Worm (Caenorhabditis elegans) whole organism, L1 larva: ENCODE data around the gene set-20.

ENCODE experiments used
- C16A3.4 ChIP-seq: fragments of 150-350 bp; optimal IDR thresholded peaks from 2 replicates; lab custom pipeline; 2014; ENCODE audit warnings: missing biosample characterization, missing genetic modification characterization
- C34B4.2 ChIP-seq: sonication (generic microtip); optimal IDR thresholded peaks from 2 replicates; lab custom pipeline; 2017; ENCODE audit warnings: mild to moderate bottlenecking, missing genetic modification characterization, missing compliant biosample characterization
- F16B12.6 ChIP-seq: fragments of 150-350 bp; optimal IDR thresholded peaks from 2 replicates; lab custom pipeline; 2014; ENCODE audit warnings: missing biosample characterization, missing genetic modification characterization
- Y116A8C.19 ChIP-seq: sonication (generic microtip); optimal IDR thresholded peaks from 2 replicates; lab custom pipeline; 2016; ENCODE audit warnings: missing compliant biosample characterization, missing genetic modification characterization, borderline replicate concordance
- aha-1 ChIP-seq: fragments of 150-350 bp; optimal IDR thresholded peaks from 2 replicates; lab custom pipeline; 2014; ENCODE audit warnings: missing biosample characterization, missing genetic modification characterization
- alr-1 ChIP-seq: fragments of 200-800 bp; sonication (Bioruptor generic); optimal IDR thresholded peaks from 2 replicates; lab custom pipeline; 2018; ENCODE audit warnings: borderline replicate concordance, mild to moderate bottlenecking, missing genetic modification characterization, missing compliant biosample characterization
- ama-1 ChIP-seq: fragments of 150-350 bp; optimal IDR thresholded peaks from 2 replicates; lab custom pipeline; 2014
- ceh-88 ChIP-seq: fragments of 200-800 bp; sonication (Bioruptor generic); IDR thresholded peaks from 2 replicates; pipeline ENCODE4 v1.3.6; 2022; ENCODE audit warnings: missing genetic modification characterization, missing compliant biosample characterization
- ceh-90 ChIP-seq: sonication (generic microtip); optimal IDR thresholded peaks from 2 replicates; lab custom pipeline; 2016; ENCODE audit warnings: missing genetic modification characterization, missing compliant biosample characterization
- dpl-1 ChIP-seq, 3 experiments: fragments of 150-350 bp in 2 of 3; sonication (generic microtip) in 1 of 3; optimal IDR thresholded peaks; 2 replicates each; lab custom pipeline; 2014 to 2017; ENCODE audit warnings: missing biosample characterization in 3 of 3, missing genetic modification characterization in 3 of 3, missing genetic modification reagents in 3 of 3
- dsc-1 ChIP-seq: sonication (generic microtip); optimal IDR thresholded peaks from 2 replicates; lab custom pipeline; 2016; ENCODE audit warnings: mild to moderate bottlenecking, missing genetic modification characterization, missing compliant biosample characterization
- egl-13 ChIP-seq: sonication (generic microtip); optimal IDR thresholded peaks from 2 replicates; lab custom pipeline; 2016; ENCODE audit warnings: missing genotype, missing genetic modification reagents, missing genetic modification characterization, missing compliant biosample characterization
- egl-27 ChIP-seq, 2 experiments: fragments of 150-350 bp in 1 of 2; sonication (generic microtip); optimal IDR thresholded peaks; 3 replicates each; lab custom pipeline; 2017 to 2018; ENCODE audit warnings: missing biosample characterization in 2 of 2, missing genetic modification characterization in 2 of 2, missing genetic modification reagents in 2 of 2
- elt-2 ChIP-seq: sonication (generic microtip); optimal IDR thresholded peaks from 2 replicates; lab custom pipeline; 2016; ENCODE audit warnings: missing genetic modification characterization, mild to moderate bottlenecking, inconsistent platforms, missing compliant biosample characterization, missing genetic modification reagents
- ets-5 ChIP-seq: fragments of 200-800 bp; sonication (Bioruptor generic); IDR thresholded peaks from 2 replicates; pipeline ENCODE4 v1.3.6; 2022; ENCODE audit warnings: missing genetic modification characterization, missing compliant biosample characterization
- fkh-10 ChIP-seq: sonication (generic microtip); optimal IDR thresholded peaks from 2 replicates; lab custom pipeline; 2017; ENCODE audit warnings: missing biosample characterization, missing genetic modification reagents, missing genetic modification characterization
- fkh-8 ChIP-seq: sonication (generic microtip); optimal IDR thresholded peaks from 2 replicates; lab custom pipeline; 2016; ENCODE audit warnings: mild to moderate bottlenecking, missing genetic modification characterization, missing compliant biosample characterization
- fos-1 ChIP-seq: fragments of 150-350 bp; optimal IDR thresholded peaks from 2 replicates; lab custom pipeline; 2014; ENCODE audit warnings: missing biosample characterization, missing genetic modification characterization
- hlh-17 ChIP-seq: fragments of 200-800 bp; sonication (Bioruptor generic); optimal IDR thresholded peaks from 2 replicates; lab custom pipeline; 2018; ENCODE audit warnings: missing genetic modification characterization, mild to moderate bottlenecking, missing compliant biosample characterization, moderate library complexity, borderline replicate concordance
- hlh-4 ChIP-seq: sonication (generic microtip); optimal IDR thresholded peaks from 2 replicates; lab custom pipeline; 2016; ENCODE audit warnings: mild to moderate bottlenecking, missing genetic modification characterization, missing compliant biosample characterization
- irx-1 ChIP-seq: sonication (generic microtip); optimal IDR thresholded peaks from 2 replicates; lab custom pipeline; 2016; ENCODE audit warnings: missing genetic modification characterization, missing compliant biosample characterization
- isw-1 ChIP-seq: fragments of 200-800 bp; sonication (Bioruptor generic); IDR thresholded peaks from 2 replicates; pipeline ENCODE4 v1.3.6; 2022; ENCODE audit warnings: missing genetic modification characterization, missing compliant biosample characterization
- jun-1 ChIP-seq: fragments of 150-350 bp; optimal IDR thresholded peaks from 2 replicates; lab custom pipeline; 2014; ENCODE audit warnings: missing biosample characterization, missing genetic modification reagents, missing genetic modification characterization
- lin-13 ChIP-seq: fragments of 150-350 bp; optimal IDR thresholded peaks from 2 replicates; lab custom pipeline; 2014; ENCODE audit warnings: missing biosample characterization, missing genetic modification reagents, missing genetic modification characterization
- lin-14 ChIP-seq: fragments of 200-800 bp; sonication (Bioruptor generic); optimal IDR thresholded peaks from 2 replicates; lab custom pipeline; 2018; ENCODE audit warnings: mild to moderate bottlenecking, missing genetic modification characterization, moderate library complexity, missing compliant biosample characterization
- lin-15B ChIP-seq: fragments of 150-350 bp; sonication (generic microtip); optimal IDR thresholded peaks from 3 replicates; lab custom pipeline; 2014; ENCODE audit warnings: missing biosample characterization, missing genetic modification characterization
- lin-35 ChIP-seq, 2 experiments: fragments of 150-350 bp; optimal IDR thresholded peaks; 2 replicates each; lab custom pipeline; 2014; ENCODE audit warnings: missing biosample characterization in 2 of 2, missing genetic modification characterization in 2 of 2, missing genetic modification reagents in 2 of 2
- lin-39 ChIP-seq: fragments of 150-350 bp; optimal IDR thresholded peaks from 2 replicates; lab custom pipeline; 2014; ENCODE audit warnings: missing biosample characterization, missing genetic modification reagents, missing genetic modification characterization
- mab-9 ChIP-seq: fragments of 200-800 bp; sonication (Bioruptor generic); IDR thresholded peaks from 2 replicates; pipeline ENCODE4 v1.3.6; 2022; ENCODE audit warnings: missing genetic modification reagents, missing genetic modification characterization, missing compliant biosample characterization
- mdl-1 ChIP-seq, 2 experiments: fragments of 150-350 bp; optimal IDR thresholded peaks; 2 replicates each; lab custom pipeline; 2014 to 2017; ENCODE audit warnings: missing biosample characterization in 2 of 2, missing genetic modification characterization in 2 of 2, inconsistent platforms in 1 of 2
- mep-1 ChIP-seq: fragments of 150-350 bp; optimal IDR thresholded peaks from 2 replicates; lab custom pipeline; 2014; ENCODE audit warnings: missing biosample characterization, missing genetic modification characterization
- nhr-11 ChIP-seq: fragments of 150-350 bp; optimal IDR thresholded peaks from 2 replicates; lab custom pipeline; 2014; ENCODE audit warnings: missing biosample characterization, missing genetic modification characterization
- nhr-12 ChIP-seq: sonication (generic microtip); optimal IDR thresholded peaks from 2 replicates; lab custom pipeline; 2017; ENCODE audit warnings: missing biosample characterization, missing genetic modification characterization
- nhr-20 ChIP-seq: sonication (generic microtip); optimal IDR thresholded peaks from 2 replicates; lab custom pipeline; 2016; ENCODE audit warnings: mild to moderate bottlenecking, missing genetic modification characterization, missing compliant biosample characterization
- nhr-237 ChIP-seq: fragments of 150-350 bp; optimal IDR thresholded peaks from 2 replicates; lab custom pipeline; 2014; ENCODE audit warnings: missing biosample characterization, missing genetic modification characterization
- nhr-28 ChIP-seq: fragments of 150-350 bp; optimal IDR thresholded peaks from 2 replicates; lab custom pipeline; 2014; ENCODE audit warnings: missing biosample characterization, missing genetic modification characterization
- nhr-71 ChIP-seq: sonication (generic microtip); optimal IDR thresholded peaks from 2 replicates; lab custom pipeline; 2016; ENCODE audit warnings: mild to moderate bottlenecking, missing genetic modification characterization, moderate library complexity, missing compliant biosample characterization
- nhr-76 ChIP-seq: sonication (generic microtip); optimal IDR thresholded peaks from 2 replicates; lab custom pipeline; 2017; ENCODE audit warnings: missing biosample characterization, missing genetic modification characterization
- nhr-84 ChIP-seq: sonication (generic microtip); optimal IDR thresholded peaks from 2 replicates; lab custom pipeline; 2017; ENCODE audit warnings: missing biosample characterization, missing genetic modification characterization
- pag-3 ChIP-seq: sonication (generic microtip); optimal IDR thresholded peaks from 2 replicates; lab custom pipeline; 2017; ENCODE audit warnings: missing genetic modification characterization, mild to moderate bottlenecking, missing compliant biosample characterization, antibody characterized with exemption, borderline replicate concordance; ENCODE audit not compliant: insufficient read depth
- pqm-1 ChIP-seq: sonication (generic microtip); optimal IDR thresholded peaks from 3 replicates; lab custom pipeline; 2017; ENCODE audit warnings: missing biosample characterization, missing genetic modification characterization
- rnt-1 ChIP-seq: sonication (generic microtip); optimal IDR thresholded peaks from 2 replicates; lab custom pipeline; 2016; ENCODE audit warnings: mild to moderate bottlenecking, missing genetic modification characterization, moderate library complexity, missing compliant biosample characterization
- snu-23 ChIP-seq: sonication (generic microtip); optimal IDR thresholded peaks from 2 replicates; lab custom pipeline; 2016; ENCODE audit warnings: missing genetic modification characterization, missing compliant biosample characterization
- sox-4 ChIP-seq: sonication (generic microtip); optimal IDR thresholded peaks from 2 replicates; lab custom pipeline; 2016; ENCODE audit warnings: missing genetic modification characterization, missing compliant biosample characterization
- sptf-1 ChIP-seq: fragments of 150-350 bp; optimal IDR thresholded peaks from 2 replicates; lab custom pipeline; 2014; ENCODE audit warnings: missing biosample characterization, missing genetic modification characterization
- sup-37 ChIP-seq: fragments of 200-800 bp; sonication (Bioruptor generic); optimal IDR thresholded peaks from 2 replicates; lab custom pipeline; 2018; ENCODE audit warnings: mild to moderate bottlenecking, missing genetic modification characterization, missing compliant biosample characterization
- swsn-7 ChIP-seq: sonication (generic microtip); optimal IDR thresholded peaks from 2 replicates; lab custom pipeline; 2016; ENCODE audit warnings: missing genetic modification characterization, missing compliant biosample characterization
- tbx-2 ChIP-seq: sonication (generic microtip); optimal IDR thresholded peaks from 2 replicates; lab custom pipeline; 2016; ENCODE audit warnings: missing genetic modification characterization, missing compliant biosample characterization
- unc-130 ChIP-seq: fragments of 150-350 bp; optimal IDR thresholded peaks from 2 replicates; lab custom pipeline; 2017; ENCODE audit warnings: missing biosample characterization, missing genetic modification characterization, inconsistent platforms
- unc-62 ChIP-seq: fragments of 150-350 bp; optimal IDR thresholded peaks from 2 replicates; lab custom pipeline; 2014; ENCODE audit warnings: missing biosample characterization, missing genetic modification reagents, missing genetic modification characterization
- vab-15 ChIP-seq: sonication (generic microtip); optimal IDR thresholded peaks from 2 replicates; lab custom pipeline; 2017; ENCODE audit warnings: missing genotype, mild to moderate bottlenecking, missing genetic modification characterization, missing compliant biosample characterization
- zag-1 ChIP-seq: fragments of 150-350 bp; optimal IDR thresholded peaks from 2 replicates; lab custom pipeline; 2014; ENCODE audit warnings: missing biosample characterization, missing genetic modification characterization
- zip-4 ChIP-seq: fragments of 200-800 bp; sonication (Bioruptor generic); optimal IDR thresholded peaks from 2 replicates; lab custom pipeline; 2018; ENCODE audit warnings: mild to moderate bottlenecking, missing genetic modification characterization, moderate library complexity, missing compliant biosample characterization
- ztf-11 ChIP-seq, 2 experiments: sonication (generic microtip); optimal IDR thresholded peaks; 2 replicates each; lab custom pipeline; 2016 to 2017; ENCODE audit warnings: missing genetic modification characterization in 2 of 2, missing biosample characterization in 1 of 2, missing compliant biosample characterization in 1 of 2

set-20 gene

DNA sequence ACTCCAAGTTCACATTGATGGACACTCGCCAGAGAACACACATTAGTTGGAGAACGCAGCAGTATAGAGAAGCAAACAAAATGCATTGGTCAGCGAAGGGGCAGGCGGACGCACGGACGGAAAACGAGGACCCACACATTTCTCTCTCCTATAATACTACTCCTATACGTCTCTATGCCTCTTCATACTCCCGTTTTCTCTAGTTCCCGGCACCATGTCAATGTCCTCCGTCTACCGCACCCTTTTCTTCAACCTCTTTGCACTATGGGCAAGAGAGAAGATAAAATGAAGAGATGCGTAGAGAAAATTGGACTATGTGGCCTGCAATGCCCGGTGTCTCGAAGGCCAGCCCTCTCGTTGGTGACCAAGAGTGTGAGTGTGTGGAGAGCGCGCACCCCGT, at the start of gene set-20:
Gene set-20, minus strand, starts transcription at position 94 of the 400 bp plus-strand sequence.
- TF ChIP-seq nhr-71 (tag; lab: Kevin White, UChicago) (peak; percentile 72), dsc-1 (tag; lab: Kevin White, UChicago) (peak; percentile 29), tbx-2 (no peak), nhr-20 (tag; lab: Kevin White, UChicago) (peak; percentile 62), C34B4.2 (no peak), ama-1 (no peak), dpl-1 (GFP tag; optimal IDR thresholded peaks at IDR 0.05; lab: Kevin White, UChicago) (no peak), ceh-90 (tag; lab: Kevin White, UChicago) (no peak), nhr-237 (no peak), pag-3 (tag; lab: Kevin White, UChicago) (no peak), alr-1 (tag; lab: Kevin White, UChicago) (no peak), lin-14 (GFP tag; lab: Kevin White, UChicago) (peak; percentile 95), mep-1 (tag; lab: Kevin White, UChicago) (peak; percentile 80), hlh-4 (tag; lab: Kevin White, UChicago) (no peak), ets-5 (GFP tag; lab: Robert Waterston, UW) (no peak), ceh-88 (GFP tag; lab: Robert Waterston, UW) (no peak), mab-9 (GFP tag; lab: Robert Waterston, UW) (no peak), isw-1 (GFP tag; lab: Robert Waterston, UW) (no peak), swsn-7 (tag; lab: Kevin White, UChicago) (peak; percentile 43), snu-23 (GFP tag; lab: Kevin White, UChicago) (peak; percentile 84), fos-1 (tag; lab: Kevin White, UChicago) (no peak), C16A3.4 (tag; lab: Kevin White, UChicago) (peak; percentile 26), unc-62 (GFP tag; lab: Kevin White, UChicago) (no peak), pqm-1 (no peak), lin-39 (no peak), Y116A8C.19 (no peak), nhr-12 (tag; lab: Kevin White, UChicago) (no peak), vab-15 (no peak), mdl-1 (tag; optimal IDR thresholded peaks at IDR 0.05; lab: Kevin White, UChicago) (peak in 1 of 2 experiments; percentile 58), fkh-10 (GFP tag; lab: Kevin White, UChicago) (peak; percentile 57), fkh-8 (tag; lab: Kevin White, UChicago) (peak; percentile 69), elt-2 (no peak), sox-4 (tag; lab: Kevin White, UChicago) (no peak), jun-1 (tag; lab: Kevin White, UChicago) (peak; percentile 64), F16B12.6 (tag; lab: Kevin White, UChicago) (no peak), rnt-1 (tag; lab: Kevin White, UChicago) (peak; percentile 55), hlh-17 (GFP tag; lab: Kevin White, UChicago) (no peak), unc-130 (tag; lab: Kevin White, UChicago) (no peak), nhr-28 (tag; lab: Kevin White, UChicago) (no peak), egl-27 (tag; optimal IDR thresholded peaks at IDR 0.05; lab: Kevin White, UChicago) (no peak), ztf-11 (tag; optimal IDR thresholded peaks at IDR 0.05; lab: Kevin White, UChicago) (peak in 1 of 2 experiments; percentile 38), irx-1 (tag; lab: Kevin White, UChicago) (no peak), nhr-84 (no peak), nhr-11 (tag; lab: Kevin White, UChicago) (no peak), zag-1 (tag; lab: Kevin White, UChicago) (no peak), lin-35 (GFP tag; optimal IDR thresholded peaks at IDR 0.05; lab: Kevin White, UChicago) (peak; percentile 41 to 42), sup-37 (no peak), aha-1 (tag; lab: Kevin White, UChicago) (no peak), egl-13 (tag; lab: Kevin White, UChicago) (peak; percentile 10), zip-4 (GFP tag; lab: Kevin White, UChicago) (no peak), lin-13 (GFP tag; lab: Kevin White, UChicago) (no peak), lin-15B (tag; lab: Kevin White, UChicago) (no peak), nhr-76 (tag; lab: Kevin White, UChicago) (no peak), sptf-1 (no peak)
